Fruit fly (Drosophila melanogaster) Kc167 (cell line): ENCODE results near the gene ATPsynG.

Experiments used
- Myc ChIP-seq: fragments of >200 bp; optimal IDR thresholded peaks from 2 replicates; lab custom pipeline; 2017; ENCODE audit warnings: missing external identifiers
- psq ChIP-seq: fragments of >200 bp; optimal IDR thresholded peaks from 2 replicates; lab custom pipeline; 2017; ENCODE audit warnings: missing external identifiers

DNA sequence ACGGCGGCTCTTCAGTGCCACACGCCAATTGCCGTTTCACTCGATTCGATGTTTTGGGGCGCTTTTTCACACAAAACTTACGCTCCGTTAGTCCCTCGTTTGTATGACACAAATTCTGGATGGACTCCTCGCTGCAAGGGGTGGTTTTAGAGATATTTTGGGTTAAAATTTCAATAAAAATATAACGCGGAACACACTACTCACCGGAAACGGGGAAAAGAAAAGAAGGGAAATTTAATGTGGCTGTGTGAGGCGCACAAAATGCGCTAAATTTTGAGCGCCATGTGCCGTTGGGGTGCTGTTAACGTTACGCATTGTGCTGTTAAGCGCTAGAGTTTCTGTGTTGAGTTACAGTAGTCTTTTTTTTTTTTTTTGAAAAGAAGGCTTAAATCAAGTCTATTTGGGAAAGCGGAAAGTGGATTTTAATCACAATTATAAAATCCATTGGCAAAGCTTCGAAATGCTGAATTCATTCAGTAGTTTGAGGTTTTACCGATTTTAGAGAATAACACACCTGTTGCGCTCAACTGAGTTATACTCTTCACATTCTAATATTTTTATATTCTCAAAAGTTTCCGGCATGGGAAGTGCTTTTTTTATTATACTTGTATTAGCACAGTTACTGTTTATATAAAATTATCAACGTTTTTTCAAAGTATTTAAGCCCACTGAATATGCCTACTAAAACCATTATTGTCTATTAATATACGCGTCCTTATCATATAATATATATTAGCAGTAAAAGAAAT, 27.9 kb upstream of the ATPsynG start, which contains the start of gene RpL9:
- TF ChIP-seq psq (no peak), Myc (lab: Kevin White, UChicago) (no peak)
